Fruit fly (Drosophila melanogaster) whole organism, prepupa: ENCODE measurements around the gene CNMa.

ENCODE experiments used
- Blimp-1 ChIP-seq: fragments of 200-800 bp; sonication (Bioruptor generic); optimal IDR thresholded peaks from 3 replicates; lab custom pipeline; 2017; ENCODE audit warnings: missing biosample characterization, missing genetic modification characterization, mild to moderate bottlenecking, moderate library complexity, missing genetic modification reagents
- CG10631 ChIP-seq: fragments of 200-800 bp; sonication (Bioruptor generic); optimal IDR thresholded peaks from 2 replicates; lab custom pipeline; 2016; ENCODE audit warnings: missing biosample characterization, missing genetic modification characterization
- CG10669 ChIP-seq: fragments of 200-800 bp; sonication (Bioruptor generic); optimal IDR thresholded peaks from 3 replicates; lab custom pipeline; 2018; ENCODE audit warnings: missing biosample characterization, mild to moderate bottlenecking, missing genetic modification characterization, moderate library complexity
- CG11294 ChIP-seq: fragments of 200-800 bp; sonication (Bioruptor generic); IDR thresholded peaks from 2 replicates; pipeline ENCODE4 v1.3.6; 2022; ENCODE audit warnings: missing biosample characterization, missing genetic modification characterization
- CG11902 ChIP-seq: fragments of 200-800 bp; sonication (Bioruptor generic); optimal IDR thresholded peaks from 3 replicates; lab custom pipeline; 2016; ENCODE audit warnings: missing biosample characterization, missing genetic modification characterization
- CG15336 ChIP-seq: fragments of 200-800 bp; sonication (Bioruptor generic); IDR thresholded peaks from 2 replicates; pipeline ENCODE4 v1.3.6; 2022; ENCODE audit warnings: missing biosample characterization, missing genetic modification characterization
- CG1621 ChIP-seq: fragments of 200-800 bp; sonication (Bioruptor generic); optimal IDR thresholded peaks from 3 replicates; lab custom pipeline; 2018; ENCODE audit warnings: missing biosample characterization, mild to moderate bottlenecking, missing genetic modification characterization
- CG16779 ChIP-seq: fragments of 200-800 bp; sonication (Bioruptor generic); optimal IDR thresholded peaks from 3 replicates; lab custom pipeline; 2017; ENCODE audit warnings: missing biosample characterization, mild to moderate bottlenecking, missing genetic modification characterization
- CG3032 ChIP-seq: fragments of 200-800 bp; optimal IDR thresholded peaks from 2 replicates; lab custom pipeline; 2019; ENCODE audit warnings: missing biosample characterization, mild to moderate bottlenecking, missing genetic modification characterization, moderate library complexity
- CG31627 ChIP-seq: fragments of 200-800 bp; sonication (Bioruptor generic); optimal IDR thresholded peaks from 3 replicates; lab custom pipeline; 2016; ENCODE audit warnings: missing biosample characterization, missing genetic modification characterization
- CG32006 ChIP-seq: fragments of 200-800 bp; sonication (Bioruptor generic); optimal IDR thresholded peaks from 3 replicates; lab custom pipeline; 2017; ENCODE audit warnings: missing biosample characterization, mild to moderate bottlenecking, missing genetic modification characterization
- CG34406 ChIP-seq: fragments of 200-800 bp; sonication (Bioruptor generic); optimal IDR thresholded peaks from 3 replicates; lab custom pipeline; 2016; ENCODE audit warnings: missing biosample characterization, missing genetic modification characterization
- CG6163 ChIP-seq: fragments of 200-800 bp; sonication (Bioruptor generic); IDR thresholded peaks from 3 replicates; pipeline ENCODE4 v1.3.6; 2022; ENCODE audit warnings: missing biosample characterization, missing genetic modification characterization
- CG6276 ChIP-seq: fragments of 200-800 bp; sonication (Bioruptor generic); optimal IDR thresholded peaks from 2 replicates; lab custom pipeline; 2017; ENCODE audit warnings: missing biosample characterization, mild to moderate bottlenecking, missing genetic modification characterization
- CG6792 ChIP-seq: fragments of 200-800 bp; sonication (Bioruptor generic); optimal IDR thresholded peaks from 3 replicates; lab custom pipeline; 2016; ENCODE audit warnings: missing biosample characterization, missing genetic modification characterization
- CG6808 ChIP-seq: fragments of 200-800 bp; sonication (Bioruptor generic); optimal IDR thresholded peaks from 3 replicates; lab custom pipeline; 2017; ENCODE audit warnings: missing biosample characterization, missing genetic modification characterization, mild to moderate bottlenecking, moderate library complexity, missing genetic modification reagents
- CG7368 ChIP-seq: fragments of 200-800 bp; sonication (Bioruptor generic); optimal IDR thresholded peaks from 3 replicates; lab custom pipeline; 2016; ENCODE audit warnings: missing biosample characterization, missing genetic modification characterization
- CG8119 ChIP-seq: fragments of 200-800 bp; sonication (Bioruptor generic); IDR thresholded peaks from 3 replicates; pipeline ENCODE4 v1.3.6; 2022; ENCODE audit warnings: missing biosample characterization, missing genetic modification characterization
- CG8319 ChIP-seq: fragments of 200-800 bp; sonication (Bioruptor generic); optimal IDR thresholded peaks from 3 replicates; lab custom pipeline; 2016; ENCODE audit warnings: missing biosample characterization, missing genetic modification characterization
- Eip78C ChIP-seq: fragments of 200-800 bp; sonication (Bioruptor generic); peaks from one replicate; lab custom pipeline; 2016; ENCODE audit warnings: missing biosample characterization, missing genetic modification characterization
- Eip93F ChIP-seq: fragments of 200-800 bp; sonication (Bioruptor generic); optimal IDR thresholded peaks from 2 replicates; lab custom pipeline; 2016; ENCODE audit warnings: missing biosample characterization, mild to moderate bottlenecking, missing genetic modification characterization
- Ets21C ChIP-seq: fragments of 200-800 bp; sonication (Bioruptor generic); optimal IDR thresholded peaks from 3 replicates; lab custom pipeline; 2016; ENCODE audit warnings: missing biosample characterization, missing genetic modification characterization
- Ets96B ChIP-seq: fragments of 200-800 bp; optimal IDR thresholded peaks from 2 replicates; lab custom pipeline; 2019; ENCODE audit warnings: missing biosample characterization, mild to moderate bottlenecking, missing genetic modification characterization, moderate library complexity
- Gug ChIP-seq: fragments of 200-800 bp; sonication (Bioruptor generic); IDR thresholded peaks from 2 replicates; pipeline ENCODE4 v1.3.6; 2022; ENCODE audit warnings: missing biosample characterization, missing genetic modification characterization
- Hr38 ChIP-seq: sonication (Bioruptor generic); optimal IDR thresholded peaks from 2 replicates; lab custom pipeline; 2016; ENCODE audit warnings: missing biosample characterization, missing genetic modification characterization
- Hr39 ChIP-seq: fragments of 200-800 bp; sonication (Bioruptor generic); optimal IDR thresholded peaks from 2 replicates; lab custom pipeline; 2016; ENCODE audit warnings: missing biosample characterization, missing genetic modification characterization
- Hr4 ChIP-seq: fragments of 200-800 bp; sonication (Bioruptor generic); optimal IDR thresholded peaks from 3 replicates; lab custom pipeline; 2016; ENCODE audit warnings: missing biosample characterization, missing genetic modification characterization
- Lpt ChIP-seq: fragments of 200-800 bp; sonication (Bioruptor generic); optimal IDR thresholded peaks from 3 replicates; lab custom pipeline; 2016; ENCODE audit warnings: missing biosample characterization, missing genetic modification characterization
- Met ChIP-seq: fragments of 200-800 bp; sonication (Bioruptor generic); optimal IDR thresholded peaks from 3 replicates; lab custom pipeline; 2016; ENCODE audit warnings: missing biosample characterization, missing genetic modification characterization
- OdsH ChIP-seq: fragments of 200-800 bp; sonication (Bioruptor generic); optimal IDR thresholded peaks from 3 replicates; lab custom pipeline; 2016; ENCODE audit warnings: missing biosample characterization, missing genetic modification characterization
- Smox ChIP-seq: fragments of 200-800 bp; sonication (Bioruptor generic); optimal IDR thresholded peaks from 3 replicates; lab custom pipeline; 2016; ENCODE audit warnings: missing biosample characterization, missing genetic modification characterization
- Sox15 ChIP-seq: fragments of 200-800 bp; sonication (Bioruptor generic); optimal IDR thresholded peaks from 3 replicates; lab custom pipeline; 2016; ENCODE audit warnings: missing biosample characterization, missing genetic modification characterization
- achi ChIP-seq: fragments of 200-800 bp; sonication (Bioruptor generic); optimal IDR thresholded peaks from 3 replicates; lab custom pipeline; 2016; ENCODE audit warnings: missing biosample characterization, missing genetic modification characterization
- acj6 ChIP-seq: fragments of 200-800 bp; sonication (Bioruptor generic); optimal IDR thresholded peaks from 3 replicates; lab custom pipeline; 2016; ENCODE audit warnings: missing biosample characterization, missing genetic modification characterization
- cyc ChIP-seq: fragments of 200-800 bp; sonication (Bioruptor generic); optimal IDR thresholded peaks from 3 replicates; lab custom pipeline; 2016; ENCODE audit warnings: missing biosample characterization, missing genetic modification characterization
- dac ChIP-seq: fragments of 200-800 bp; sonication (Bioruptor generic); optimal IDR thresholded peaks from 2 replicates; lab custom pipeline; 2017; ENCODE audit warnings: missing biosample characterization, mild to moderate bottlenecking, missing genetic modification characterization
- eg ChIP-seq: fragments of 200-800 bp; sonication (Bioruptor generic); IDR thresholded peaks from 3 replicates; pipeline ENCODE4 v1.3.6; 2022; ENCODE audit warnings: missing biosample characterization, missing genetic modification characterization
- esn ChIP-seq: fragments of 200-800 bp; sonication (Bioruptor generic); optimal IDR thresholded peaks from 2 replicates; lab custom pipeline; 2016; ENCODE audit warnings: missing biosample characterization, mild to moderate bottlenecking, missing genetic modification characterization, moderate library complexity
- fd59A ChIP-seq: fragments of 200-800 bp; sonication (Bioruptor generic); optimal IDR thresholded peaks from 2 replicates; lab custom pipeline; 2017; ENCODE audit warnings: missing biosample characterization, mild to moderate bottlenecking, missing genetic modification characterization, missing genetic modification reagents
- fd85E ChIP-seq: fragments of 200-800 bp; sonication (Bioruptor generic); optimal IDR thresholded peaks from 3 replicates; lab custom pipeline; 2016; ENCODE audit warnings: missing biosample characterization, missing genetic modification characterization
- fkh ChIP-seq: fragments of 200-800 bp; sonication (Bioruptor generic); optimal IDR thresholded peaks from 3 replicates; lab custom pipeline; 2017; ENCODE audit warnings: missing biosample characterization, mild to moderate bottlenecking, missing genetic modification characterization, moderate library complexity
- lz ChIP-seq: fragments of 200-800 bp; sonication (Bioruptor generic); optimal IDR thresholded peaks from 3 replicates; lab custom pipeline; 2016; ENCODE audit warnings: missing biosample characterization, missing genetic modification characterization
- net ChIP-seq: fragments of 200-800 bp; sonication (Bioruptor generic); optimal IDR thresholded peaks from 3 replicates; lab custom pipeline; 2016; ENCODE audit warnings: missing biosample characterization, missing genetic modification characterization
- spab ChIP-seq: fragments of 200-800 bp; sonication (Bioruptor generic); optimal IDR thresholded peaks from 2 replicates; lab custom pipeline; 2017; ENCODE audit warnings: missing biosample characterization, mild to moderate bottlenecking, missing genetic modification characterization, missing genetic modification reagents
- ss ChIP-seq, 2 experiments: fragments of 200-800 bp; sonication (Bioruptor generic); optimal IDR thresholded peaks; 2 replicates in 1 of 2; 3 replicates in 1 of 2; lab custom pipeline; 2017 to 2018; ENCODE audit warnings: mild to moderate bottlenecking in 2 of 2, missing biosample characterization in 2 of 2, missing genetic modification characterization in 2 of 2, moderate library complexity in 1 of 2
- svp ChIP-seq: fragments of 200-800 bp; sonication (Bioruptor generic); peaks from one replicate; lab custom pipeline; 2016; ENCODE audit warnings: missing biosample characterization, missing genetic modification characterization
- topi ChIP-seq: fragments of 200-800 bp; sonication (Bioruptor generic); optimal IDR thresholded peaks from 3 replicates; lab custom pipeline; 2016; ENCODE audit warnings: missing biosample characterization, missing genetic modification characterization
- vri ChIP-seq: fragments of 200-800 bp; sonication (Bioruptor generic); optimal IDR thresholded peaks from 3 replicates; lab custom pipeline; 2016; ENCODE audit warnings: missing biosample characterization, mild to moderate bottlenecking, missing genetic modification characterization

Gene CNMa

dm6 chr3L:1890941-1891340 is 35.5 kb upstream of the CNMa start:
- TF ChIP-seq CG32006 (no peak), CG8319 (GFP tag; lab: Kevin White, UChicago) (no peak), esn (GFP tag; lab: Kevin White, UChicago) (no peak), CG10669 (GFP tag; lab: Kevin White, UChicago) (no peak), fd85E (GFP tag; lab: Kevin White, UChicago) (no peak), eg (GFP tag; lab: Robert Waterston, UW) (no peak), CG10631 (no peak), CG34406 (GFP tag; lab: Kevin White, UChicago) (no peak), CG3032 (tag; lab: Kevin White, UChicago) (no peak), CG8119 (no peak), Hr39 (no peak), CG1621 (tag; lab: Kevin White, UChicago) (no peak), Eip93F (GFP tag; lab: Kevin White, UChicago) (no peak), Eip78C (no peak), net (GFP tag; lab: Kevin White, UChicago) (no peak), CG31627 (no peak), achi (no peak)

- TF ChIP-seq CG8119 (0 out of 3 replicates have a peak, but pooled peaks have one; percentile 31), acj6 (GFP tag; lab: Kevin White, UChicago) (no peak), CG32006 (peak; percentile 46), Ets96B (tag; lab: Kevin White, UChicago) (no peak), fd59A (no peak), CG11902 (GFP tag; lab: Kevin White, UChicago) (no peak), lz (GFP tag; lab: Kevin White, UChicago) (no peak), Eip93F (GFP tag; lab: Kevin White, UChicago) (no peak), OdsH (GFP tag; lab: Kevin White, UChicago) (peak; percentile 2), CG6276 (GFP tag; lab: Kevin White, UChicago) (no peak), spab (GFP tag; lab: Kevin White, UChicago) (no peak), net (GFP tag; lab: Kevin White, UChicago) (no peak), fkh (GFP tag; lab: Kevin White, UChicago) (no peak), CG6792 (GFP tag; lab: Kevin White, UChicago) (no peak), CG15336 (GFP tag; lab: Robert Waterston, UW) (0 out of 2 replicates have a peak, but pooled peaks have one; percentile 19), CG6808 (GFP tag; lab: Kevin White, UChicago) (no peak), Hr38 (GFP tag; lab: Kevin White, UChicago) (no peak), esn (GFP tag; lab: Kevin White, UChicago) (no peak), Hr39 (no peak), Lpt (no peak), svp (GFP tag; lab: Kevin White, UChicago) (peak; percentile 30), eg (GFP tag; lab: Robert Waterston, UW) (no peak), CG16779 (tag; lab: Kevin White, UChicago) (no peak), Hr4 (peak; percentile 2), Blimp-1 (GFP tag; lab: Kevin White, UChicago) (no peak), achi (no peak), vri (GFP tag; lab: Kevin White, UChicago) (no peak), ss (GFP tag; optimal IDR thresholded peaks at IDR 0.05; lab: Kevin White, UChicago) (no peak), CG1621 (tag; lab: Kevin White, UChicago) (no peak), Gug (GFP tag; lab: Robert Waterston, UW) (no peak), CG31627 (no peak), CG11294 (GFP tag; lab: Robert Waterston, UW) (no peak), Smox (GFP tag; lab: Kevin White, UChicago) (no peak), cyc (no peak), CG6163 (GFP tag; lab: Robert Waterston, UW) (no peak), dac (GFP tag; lab: Kevin White, UChicago) (no peak), topi (no peak), CG7368 (GFP tag; lab: Kevin White, UChicago) (peak; percentile 22), Met (GFP tag; lab: Kevin White, UChicago) (no peak), CG10631 (no peak), CG10669 (GFP tag; lab: Kevin White, UChicago) (no peak), CG34406 (GFP tag; lab: Kevin White, UChicago) (no peak), Sox15 (GFP tag; lab: Kevin White, UChicago) (no peak), Ets21C (GFP tag; lab: Kevin White, UChicago) (no peak), fd85E (GFP tag; lab: Kevin White, UChicago) (no peak)
Measured at dm6 chr3L:1887929-1888529, 32.6 kb upstream of the CNMa start.
